Worm (Caenorhabditis elegans) whole organism, L4 larva: ENCODE measurements around the gene Y97E10AR.6.
A peak's percentile ranks its signal among the peaks of the same experiment; 100 is the strongest.

Source experiments
- F10B5.3 ChIP-seq: sonication (generic microtip); optimal IDR thresholded peaks from 2 replicates; lab custom pipeline; 2016; ENCODE audit warnings: mild to moderate bottlenecking, missing genetic modification characterization, missing compliant biosample characterization
- F49E8.2 ChIP-seq: sonication (generic microtip); optimal IDR thresholded peaks from 2 replicates; lab custom pipeline; 2016; ENCODE audit warnings: missing compliant biosample characterization, mild to moderate bottlenecking, missing genetic modification characterization, borderline replicate concordance
- Y105C5A.15 ChIP-seq: fragments of 200-800 bp; sonication (Bioruptor generic); IDR thresholded peaks from 2 replicates; pipeline ENCODE4 v1.3.6; 2022; ENCODE audit warnings: missing genetic modification characterization, missing compliant biosample characterization
- ZK337.2 ChIP-seq: fragments of 200-800 bp; sonication (Bioruptor generic); IDR thresholded peaks from 2 replicates; pipeline ENCODE4 v1.3.6; 2022; ENCODE audit warnings: missing genetic modification reagents, missing genetic modification characterization, missing compliant biosample characterization
- aha-1 ChIP-seq: fragments of 150-350 bp; peaks from one replicate; lab custom pipeline; 2014; ENCODE audit warnings: missing biosample characterization, missing genetic modification characterization
- ama-1 ChIP-seq: fragments of 150-350 bp; optimal IDR thresholded peaks from 2 replicates; lab custom pipeline; 2014; ENCODE audit warnings: inconsistent platforms, mixed read lengths
- ceh-28 ChIP-seq: fragments of 150-350 bp; optimal IDR thresholded peaks from 2 replicates; lab custom pipeline; 2014; ENCODE audit warnings: missing biosample characterization, missing genetic modification reagents, missing genetic modification characterization
- ceh-32 ChIP-seq: sonication (generic microtip); optimal IDR thresholded peaks from 2 replicates; lab custom pipeline; 2016; ENCODE audit warnings: mild to moderate bottlenecking, missing genetic modification characterization, missing compliant biosample characterization; ENCODE audit not compliant: poor library complexity
- ceh-62 ChIP-seq: sonication (generic microtip); optimal IDR thresholded peaks from 2 replicates; lab custom pipeline; 2017; ENCODE audit warnings: missing biosample characterization, missing genetic modification characterization
- cey-2 ChIP-seq: sonication (generic microtip); optimal IDR thresholded peaks from 3 replicates; lab custom pipeline; 2017; ENCODE audit warnings: missing genetic modification characterization, mild to moderate bottlenecking, missing compliant biosample characterization, antibody characterized with exemption, borderline replicate concordance; ENCODE audit not compliant: insufficient read depth
- daf-16 ChIP-seq, 3 experiments: sonication (generic microtip); optimal IDR thresholded peaks; 2 replicates each; lab custom pipeline; 2016 to 2017; ENCODE audit warnings: missing genetic modification characterization in 3 of 3, missing genetic modification reagents in 3 of 3, mild to moderate bottlenecking in 2 of 3, missing compliant biosample characterization in 2 of 3, missing biosample characterization in 1 of 3, moderate library complexity in 1 of 3
- dmd-6 ChIP-seq: fragments of 200-800 bp; sonication (Bioruptor generic); IDR thresholded peaks from 2 replicates; pipeline ENCODE4 v1.3.6; 2022; ENCODE audit warnings: missing genetic modification reagents, missing genetic modification characterization, missing compliant biosample characterization
- egl-43 ChIP-seq: fragments of 200-800 bp; sonication (Bioruptor generic); IDR thresholded peaks from 2 replicates; pipeline ENCODE4 v1.3.6; 2022; ENCODE audit warnings: missing genetic modification reagents, missing genetic modification characterization, missing compliant biosample characterization
- hif-1 ChIP-seq, 2 experiments: sonication (generic microtip); optimal IDR thresholded peaks; 2 replicates each; lab custom pipeline; 2016 to 2017; ENCODE audit warnings: missing compliant biosample characterization in 2 of 2, missing genetic modification characterization in 2 of 2, missing genetic modification reagents in 2 of 2, missing genotype in 2 of 2, mild to moderate bottlenecking in 1 of 2
- hlh-11 ChIP-seq: fragments of 200-800 bp; sonication (Bioruptor generic); optimal IDR thresholded peaks from 2 replicates; lab custom pipeline; 2018; ENCODE audit warnings: mild to moderate bottlenecking, missing genetic modification characterization, missing compliant biosample characterization
- hlh-30 ChIP-seq: sonication (generic microtip); optimal IDR thresholded peaks from 2 replicates; lab custom pipeline; 2017; ENCODE audit warnings: antibody characterized with exemption, mild to moderate bottlenecking, missing genetic modification characterization, missing compliant biosample characterization; ENCODE audit not compliant: insufficient read depth
- hmg-1.1 ChIP-seq: fragments of 200-800 bp; sonication (Bioruptor generic); IDR thresholded peaks from 2 replicates; pipeline ENCODE4 v1.3.6; 2022; ENCODE audit warnings: missing genetic modification reagents, missing genetic modification characterization, missing compliant biosample characterization
- lin-1 ChIP-seq: fragments of 200-800 bp; sonication (Bioruptor generic); IDR thresholded peaks from 2 replicates; pipeline ENCODE4 v1.3.6; 2022; ENCODE audit warnings: missing genetic modification reagents, missing genetic modification characterization, missing compliant biosample characterization
- lir-3 ChIP-seq: sonication (generic microtip); optimal IDR thresholded peaks from 2 replicates; lab custom pipeline; 2016; ENCODE audit warnings: mild to moderate bottlenecking, missing genetic modification characterization, missing compliant biosample characterization
- mdl-1 ChIP-seq, 2 experiments: fragments of 150-350 bp in 1 of 2; sonication (generic microtip) in 1 of 2; optimal IDR thresholded peaks; 2 replicates each; lab custom pipeline; 2014 to 2017; ENCODE audit warnings: missing biosample characterization in 2 of 2, missing genetic modification characterization in 2 of 2
- mdt-29 ChIP-seq: fragments of 200-800 bp; sonication (Bioruptor generic); IDR thresholded peaks from 2 replicates; pipeline ENCODE4 v1.3.6; 2022; ENCODE audit warnings: missing genetic modification reagents, missing genetic modification characterization, missing compliant biosample characterization
- mep-1 ChIP-seq: fragments of 150-350 bp; sonication (generic microtip); optimal IDR thresholded peaks from 3 replicates; lab custom pipeline; 2014; ENCODE audit warnings: missing biosample characterization, missing genetic modification characterization
- mes-2 ChIP-seq: sonication (generic microtip); optimal IDR thresholded peaks from 2 replicates; lab custom pipeline; 2016; ENCODE audit warnings: missing genotype, mild to moderate bottlenecking, missing genetic modification characterization, missing compliant biosample characterization; ENCODE audit not compliant: poor library complexity, severe bottlenecking
- nhr-11 ChIP-seq: fragments of 150-350 bp; optimal IDR thresholded peaks from 2 replicates; lab custom pipeline; 2014; ENCODE audit warnings: missing biosample characterization, missing genetic modification characterization
- nhr-237 ChIP-seq: sonication (generic microtip); optimal IDR thresholded peaks from 2 replicates; lab custom pipeline; 2017; ENCODE audit warnings: missing biosample characterization, missing genetic modification characterization
- nhr-41 ChIP-seq: fragments of 200-800 bp; sonication (Bioruptor generic); IDR thresholded peaks from 2 replicates; pipeline ENCODE4 v1.3.6; 2022; ENCODE audit warnings: missing genetic modification reagents, missing genetic modification characterization, missing compliant biosample characterization
- nhr-76 ChIP-seq: fragments of 150-350 bp; optimal IDR thresholded peaks from 2 replicates; lab custom pipeline; 2014; ENCODE audit warnings: missing biosample characterization, missing genetic modification characterization
- pha-4 ChIP-seq, 2 experiments: fragments of 150-350 bp in 1 of 2; fragments of 200-800 bp in 1 of 2; sonication (Bioruptor generic) in 1 of 2; IDR thresholded peaks in 1 of 2; optimal IDR thresholded peaks in 1 of 2; 2 replicates each; pipeline versions ENCODE4 v1.3.6 to Lab custom; 2014 to 2022; ENCODE audit warnings: missing genetic modification characterization in 2 of 2, missing genetic modification reagents in 2 of 2, missing biosample characterization in 1 of 2, missing compliant biosample characterization in 1 of 2
- saeg-2 ChIP-seq: fragments of 200-800 bp; sonication (Bioruptor generic); IDR thresholded peaks from 2 replicates; pipeline ENCODE4 v1.3.6; 2022; ENCODE audit warnings: missing genetic modification reagents, missing genetic modification characterization, missing compliant biosample characterization
- sdz-12 ChIP-seq: fragments of 200-800 bp; sonication (Bioruptor generic); optimal IDR thresholded peaks from 2 replicates; lab custom pipeline; 2018; ENCODE audit warnings: mild to moderate bottlenecking, missing genetic modification characterization, missing compliant biosample characterization
- snpc-4 ChIP-seq: fragments of 150-350 bp; optimal IDR thresholded peaks from 2 replicates; lab custom pipeline; 2014; ENCODE audit warnings: missing biosample characterization, missing genetic modification characterization
- spr-1 ChIP-seq: sonication (generic microtip); optimal IDR thresholded peaks from 2 replicates; lab custom pipeline; 2016; ENCODE audit warnings: mild to moderate bottlenecking, missing genetic modification characterization, missing compliant biosample characterization
- spr-3 ChIP-seq: fragments of 200-800 bp; sonication (Bioruptor generic); optimal IDR thresholded peaks from 2 replicates; lab custom pipeline; 2018; ENCODE audit warnings: mild to moderate bottlenecking, missing genetic modification characterization, missing compliant biosample characterization
- unc-130 ChIP-seq: sonication (generic microtip); optimal IDR thresholded peaks from 2 replicates; lab custom pipeline; 2016; ENCODE audit warnings: missing genetic modification reagents, missing genetic modification characterization, missing compliant biosample characterization
- unc-62 ChIP-seq, 3 experiments: fragments of 150-350 bp in 1 of 3; sonication (generic microtip); optimal IDR thresholded peaks in 2 of 3; peaks in 1 of 3; 1 replicate in 1 of 3; 2 replicates in 2 of 3; lab custom pipeline; 2014 to 2017; ENCODE audit warnings: missing biosample characterization in 3 of 3, missing genetic modification characterization in 3 of 3, missing genetic modification reagents in 3 of 3, missing genotype in 1 of 3
- vab-7 ChIP-seq: fragments of 200-800 bp; sonication (Bioruptor generic); IDR thresholded peaks from 2 replicates; pipeline ENCODE4 v1.3.6; 2022; ENCODE audit warnings: missing genetic modification reagents, missing genetic modification characterization, missing compliant biosample characterization
- ztf-11 ChIP-seq: fragments of 150-350 bp; optimal IDR thresholded peaks from 2 replicates; lab custom pipeline; 2014; ENCODE audit warnings: missing biosample characterization, missing genetic modification characterization
- ztf-7 ChIP-seq: fragments of 150-350 bp; optimal IDR thresholded peaks from 2 replicates; lab custom pipeline; 2014; ENCODE audit warnings: missing biosample characterization, missing genetic modification characterization

Gene Y97E10AR.6

ce11 chrV:8010846-8011245 is 2.9 kb downstream of the Y97E10AR.6 start, which contains the start of gene lmtr-2:
Gene lmtr-2, minus strand, starts transcription at chrV:8011106.
- TF ChIP-seq ztf-7 (tag; lab: Kevin White, UChicago) = no peak
- TF ChIP-seq daf-16 (GFP tag; optimal IDR thresholded peaks at IDR 0.05; lab: Kevin White, UChicago) = no peak
- peak; percentile 29 for TF ChIP-seq daf-16 (tag; optimal IDR thresholded peaks at IDR 0.05; lab: Kevin White, UChicago)
- peak; percentile 74 for TF ChIP-seq ama-1
- peak; percentile 88 for TF ChIP-seq aha-1 (tag; lab: Kevin White, UChicago)

- no peak for TF ChIP-seq dmd-6 (GFP tag; lab: Robert Waterston, UW)
- TF ChIP-seq mes-2 = peak; percentile 7
- peak; percentile 26 for TF ChIP-seq mep-1
Observed at ce11 chrV:8010103-8010502, 3.6 kb downstream of the Y97E10AR.6 start, which contains the start of gene Y97E10AR.4. Gene Y97E10AR.4, minus strand, starts transcription at chrV:8010233.

ce11 chrV:8007460-8008292 is 6.1 kb downstream of the Y97E10AR.6 start, which contains the start of gene Y97E10AR.3:
Gene Y97E10AR.3, minus strand, starts transcription at chrV:8007510.
- TF ChIP-seq F10B5.3 (tag; lab: Kevin White, UChicago) (no peak), mep-1 (no peak), F49E8.2 (tag; lab: Kevin White, UChicago) (no peak), cey-2 (tag; lab: Kevin White, UChicago) (no peak), mes-2 (no peak), unc-62 (GFP tag; optimal IDR thresholded peaks at IDR 0.05 in 1 of 2; lab: Kevin White, UChicago) (peak in 1 of 2 experiments; percentile 95), unc-62 (tag; optimal IDR thresholded peaks at IDR 0.05; lab: Kevin White, UChicago) (no peak), sdz-12 (GFP tag; lab: Kevin White, UChicago) (no peak), lir-3 (tag; lab: Kevin White, UChicago) (no peak), hmg-1.1 (GFP tag; lab: Robert Waterston, UW) (no peak), aha-1 (tag; lab: Kevin White, UChicago) (peak; percentile 95), lin-1 (GFP tag; lab: Robert Waterston, UW) (no peak), nhr-41 (GFP tag; lab: Robert Waterston, UW) (no peak), mdl-1 (tag; optimal IDR thresholded peaks at IDR 0.05; lab: Kevin White, UChicago) (no peak)

- no peak for TF ChIP-seq cey-2 (tag; lab: Kevin White, UChicago)
- TF ChIP-seq saeg-2 (GFP tag; lab: Robert Waterston, UW) = no peak
- no peak for TF ChIP-seq ZK337.2 (GFP tag; lab: Robert Waterston, UW)
- no peak for TF ChIP-seq ztf-11 (tag; lab: Kevin White, UChicago)
- no peak for TF ChIP-seq nhr-11
- TF ChIP-seq vab-7 = no peak
- TF ChIP-seq mdt-29 (GFP tag; lab: Robert Waterston, UW) = no peak
- TF ChIP-seq pha-4 (GFP tag; IDR thresholded peaks at IDR 0.05; lab: Robert Waterston, UW) = no peak
- no peak for TF ChIP-seq pha-4 (tag; optimal IDR thresholded peaks at IDR 0.05; lab: Kevin White, UChicago)
- TF ChIP-seq spr-1 (tag; lab: Kevin White, UChicago) = no peak
Observed at ce11 chrV:8005000-8005399, 8.8 kb downstream of the Y97E10AR.6 start, which contains the start of gene Y97E10AR.8. Gene Y97E10AR.8, plus strand, starts transcription at chrV:8005300.

ce11 chrV:8000929-8001513 is 12.7 kb downstream of the Y97E10AR.6 start, which contains the start of gene Y97E10AR.1:
Gene Y97E10AR.1, plus strand, starts transcription at chrV:8001463.
- TF ChIP-seq snpc-4 (no peak), ztf-7 (tag; lab: Kevin White, UChicago) (no peak), spr-1 (tag; lab: Kevin White, UChicago) (no peak), nhr-237 (tag; lab: Kevin White, UChicago) (no peak), mdl-1 (tag; optimal IDR thresholded peaks at IDR 0.05; lab: Kevin White, UChicago) (peak in 1 of 2 experiments; percentile 86), ceh-62 (tag; lab: Kevin White, UChicago) (no peak), hlh-30 (peak; percentile 95), Y105C5A.15 (GFP tag; lab: Robert Waterston, UW) (no peak), hlh-11 (peak; percentile 97), ceh-32 (tag; lab: Kevin White, UChicago) (no peak), ceh-28 (tag; lab: Kevin White, UChicago) (no peak), egl-43 (GFP tag; lab: Robert Waterston, UW) (no peak), unc-130 (GFP tag; lab: Kevin White, UChicago) (no peak), spr-3 (GFP tag; lab: Kevin White, UChicago) (no peak), nhr-76 (tag; lab: Kevin White, UChicago) (no peak), ama-1 (no peak), hmg-1.1 (GFP tag; lab: Robert Waterston, UW) (peak; percentile 85), hif-1 (tag; optimal IDR thresholded peaks at IDR 0.05; lab: Kevin White, UChicago) (peak in 1 of 2 experiments; percentile 78)
